Fruit fly (Drosophila melanogaster): ENCODE results near the gene CG34258.
A peak's percentile ranks its signal among the peaks of the same experiment; 100 is the strongest.

The CG34258 gene

dm6 chr3L:19902560-19903399 is 49.0 kb downstream of the CG34258 start:
- TF ChIP-seq CG14655 (GFP tag; optimal IDR thresholded peaks at IDR 0.05) (peak; percentile 95), rn (GFP tag; IDR thresholded peaks at IDR 0.05) (peak; percentile 95), D1 (tag; optimal IDR thresholded peaks at IDR 0.05) (peak; percentile 80), CG32121 (GFP tag; IDR thresholded peaks at IDR 0.05) (peak; percentile 97), EcR (GFP tag; optimal IDR thresholded peaks at IDR 0.05) (peak; percentile 31), Ets98B (GFP tag; IDR thresholded peaks at IDR 0.05) (peak; percentile 95), fd96Ca (GFP tag; IDR thresholded peaks at IDR 0.05) (peak; percentile 98), CG12605 (GFP tag; IDR thresholded peaks at IDR 0.05) (peak; percentile 92), CG17806 (tag; optimal IDR thresholded peaks at IDR 0.05) (peak; percentile 99), CG15710 (tag; optimal IDR thresholded peaks at IDR 0.05) (peak; percentile 98), CG10348 (GFP tag; IDR thresholded peaks at IDR 0.05) (peak; percentile 90), CG8159 (tag; optimal IDR thresholded peaks at IDR 0.05) (peak; percentile 92), CG4496 (GFP tag; IDR thresholded peaks at IDR 0.05) (peak; percentile 98), CG9948 (tag; optimal IDR thresholded peaks at IDR 0.05) (peak; percentile 97), Pif1A (GFP tag; optimal IDR thresholded peaks at IDR 0.05) (peak; percentile 98), gl (tag; optimal IDR thresholded peaks at IDR 0.05) (peak; percentile 97), CG34367 (tag; optimal IDR thresholded peaks at IDR 0.05) (peak; percentile 98), Pif1B (GFP tag; optimal IDR thresholded peaks at IDR 0.05) (peak; percentile 97), Snoo (tag; optimal IDR thresholded peaks at IDR 0.05) (peak; percentile 95), CG8301 (tag; optimal IDR thresholded peaks at IDR 0.05) (peak; percentile 93), CG13204 (GFP tag; optimal IDR thresholded peaks at IDR 0.05) (peak; percentile 95)

- TF ChIP-seq EcR (GFP tag; optimal IDR thresholded peaks at IDR 0.05) = peak; percentile 39
- no peak for TF ChIP-seq D1 (tag; optimal IDR thresholded peaks at IDR 0.05)
Observed at dm6 chr3L:19901486-19902255, 50.1 kb downstream of the CG34258 start.

Data from whole organism, pupa.